Worm (Caenorhabditis elegans): Measurements from ENCODE around the gene coh-1.

ce11 chrX:7522595-7522994 lies 47.8 kb upstream of the coh-1 start:
- TF ChIP-seq B0310.2 (tag; optimal IDR thresholded peaks at IDR 0.05): no peak
- no peak for TF ChIP-seq tbx-37 (GFP tag; conservative IDR thresholded peaks at IDR 0.05)
- TF ChIP-seq scrt-1 (GFP tag; IDR thresholded peaks at IDR 0.05): 0 out of 2 replicates have a peak, but pooled peaks have one; percentile 40
- no peak for TF ChIP-seq hnd-1 (tag; optimal IDR thresholded peaks at IDR 0.05)
